Fruit fly (Drosophila melanogaster) whole organism, wandering third instar larva: ENCODE measurements around the gene bbg.
A peak's percentile ranks its signal among the peaks of the same experiment; 100 is the strongest.

ENCODE experiments used
- Abd-B ChIP-seq: fragments of >200 bp; optimal IDR thresholded peaks from 2 replicates; lab custom pipeline; 2017; ENCODE audit warnings: missing biosample characterization, missing genetic modification characterization
- CG32264 ChIP-seq: fragments of 200-800 bp; sonication (Bioruptor generic); optimal IDR thresholded peaks from 2 replicates; lab custom pipeline; 2016; ENCODE audit warnings: missing biosample characterization, missing genetic modification characterization
- CG9705 ChIP-seq: fragments of 200-800 bp; sonication (Bioruptor generic); optimal IDR thresholded peaks from 2 replicates; lab custom pipeline; 2018; ENCODE audit warnings: missing biosample characterization, mild to moderate bottlenecking, missing genetic modification characterization
- CrebA ChIP-seq: fragments of 200-800 bp; sonication (Bioruptor generic); optimal IDR thresholded peaks from 2 replicates; lab custom pipeline; 2016; ENCODE audit warnings: missing biosample characterization, mild to moderate bottlenecking, missing genetic modification characterization, borderline replicate concordance
- Dfd ChIP-seq: fragments of >200 bp; optimal IDR thresholded peaks from 2 replicates; lab custom pipeline; 2017; ENCODE audit warnings: missing biosample characterization, missing genetic modification characterization
- Dif ChIP-seq: fragments of 200-275, 200-300 bp; sonication (Bioruptor generic); optimal IDR thresholded peaks from 2 replicates; lab custom pipeline; 2018; ENCODE audit warnings: missing biosample characterization, missing genetic modification characterization; ENCODE audit not compliant: partially characterized antibody
- GATAd ChIP-seq: sonication (Bioruptor generic); optimal IDR thresholded peaks from 2 replicates; lab custom pipeline; 2016; ENCODE audit warnings: missing biosample characterization, missing genetic modification characterization
- HLH106 ChIP-seq: fragments of 200-800 bp; optimal IDR thresholded peaks from 3 replicates; lab custom pipeline; 2019; ENCODE audit warnings: missing biosample characterization, mild to moderate bottlenecking, missing genetic modification characterization, moderate library complexity
- Hnf4 ChIP-seq: fragments of 200-800 bp; sonication (Bioruptor generic); optimal IDR thresholded peaks from 2 replicates; lab custom pipeline; 2016; ENCODE audit warnings: missing biosample characterization, mild to moderate bottlenecking, missing genetic modification characterization
- Hr78 ChIP-seq: fragments of >200 bp; optimal IDR thresholded peaks from 2 replicates; lab custom pipeline; 2017; ENCODE audit warnings: missing biosample characterization, missing genetic modification characterization
- Hr83 ChIP-seq: fragments of 200-300 bp; sonication (Bioruptor generic); optimal IDR thresholded peaks from 2 replicates; lab custom pipeline; 2016; ENCODE audit warnings: missing biosample characterization, mild to moderate bottlenecking, missing genetic modification characterization, moderate library complexity; ENCODE audit not compliant: poor library complexity, severe bottlenecking
- Jra ChIP-seq: sonication (Bioruptor generic); optimal IDR thresholded peaks from 2 replicates; lab custom pipeline; 2016; ENCODE audit warnings: missing biosample characterization, missing genetic modification characterization
- Mio ChIP-seq: sonication (Bioruptor generic); optimal IDR thresholded peaks from 2 replicates; lab custom pipeline; 2016; ENCODE audit warnings: missing biosample characterization, missing genetic modification characterization
- Myc ChIP-seq: fragments of >200 bp; optimal IDR thresholded peaks from 2 replicates; lab custom pipeline; 2017
- N ChIP-seq: fragments of >200 bp; optimal IDR thresholded peaks from 2 replicates; lab custom pipeline; 2018; ENCODE audit warnings: missing biosample characterization, missing external identifiers, missing genetic modification characterization
- OdsH ChIP-seq: fragments of 200-800 bp; sonication (Bioruptor generic); optimal IDR thresholded peaks from 2 replicates; lab custom pipeline; 2016; ENCODE audit warnings: missing biosample characterization, mild to moderate bottlenecking, missing genetic modification characterization
- Rel ChIP-seq, 2 experiments: fragments of 200-800 bp; sonication (Bioruptor generic) in 1 of 2; optimal IDR thresholded peaks; 2 replicates in 1 of 2; 3 replicates in 1 of 2; lab custom pipeline; 2016 to 2019; ENCODE audit warnings: mild to moderate bottlenecking in 2 of 2, missing biosample characterization in 2 of 2, missing genetic modification characterization in 2 of 2, moderate library complexity in 1 of 2
- Sp1 ChIP-seq: fragments of 200-800 bp; sonication (Bioruptor generic); optimal IDR thresholded peaks from 3 replicates; lab custom pipeline; 2019; ENCODE audit warnings: missing biosample characterization, mild to moderate bottlenecking, missing genetic modification characterization, moderate library complexity
- Vsx2 ChIP-seq: fragments of 200-300, 225-300 bp; sonication (Bioruptor generic); optimal IDR thresholded peaks from 2 replicates; lab custom pipeline; 2018; ENCODE audit warnings: missing biosample characterization, missing genetic modification characterization; ENCODE audit not compliant: partially characterized antibody
- br ChIP-seq: fragments of 200-800 bp; sonication (Bioruptor generic); optimal IDR thresholded peaks from 2 replicates; lab custom pipeline; 2016; ENCODE audit warnings: missing biosample characterization, missing genetic modification characterization
- brk ChIP-seq: fragments of 200-800 bp; sonication (Bioruptor generic); optimal IDR thresholded peaks from 2 replicates; lab custom pipeline; 2016; ENCODE audit warnings: missing biosample characterization, mild to moderate bottlenecking, missing genetic modification characterization
- dl ChIP-seq, 2 experiments: fragments of 175-275, 200-275 bp in 1 of 2; fragments of 200-275 bp in 1 of 2; sonication (Bioruptor generic); optimal IDR thresholded peaks; lab custom pipeline; 2018; ENCODE audit warnings: mild to moderate bottlenecking in 2 of 2, missing biosample characterization in 2 of 2, missing genetic modification characterization in 2 of 2, moderate library complexity in 2 of 2; ENCODE audit not compliant: partially characterized antibody in 2 of 2, insufficient read depth in 1 of 2
- dmrt93B ChIP-seq: fragments of 200-800 bp; sonication (Bioruptor generic); optimal IDR thresholded peaks from 2 replicates; lab custom pipeline; 2018; ENCODE audit warnings: missing biosample characterization, mild to moderate bottlenecking, missing genetic modification characterization
- dsf ChIP-seq: sonication (Bioruptor generic); optimal IDR thresholded peaks from 2 replicates; lab custom pipeline; 2016; ENCODE audit warnings: missing biosample characterization, missing genetic modification characterization, borderline replicate concordance
- ey ChIP-seq: fragments of 200-800 bp; sonication (Bioruptor generic); optimal IDR thresholded peaks from 2 replicates; lab custom pipeline; 2016; ENCODE audit warnings: missing biosample characterization, missing genetic modification characterization
- foxo ChIP-seq, 2 experiments: fragments of 200-800 bp; sonication (Bioruptor generic); optimal IDR thresholded peaks; 2 replicates in 1 of 2; 3 replicates in 1 of 2; lab custom pipeline; 2016 to 2017; ENCODE audit warnings: missing biosample characterization in 2 of 2, missing genetic modification characterization in 2 of 2
- fru ChIP-seq: fragments of 200-800 bp; sonication (Bioruptor generic); optimal IDR thresholded peaks from 3 replicates; lab custom pipeline; 2016; ENCODE audit warnings: missing biosample characterization, mild to moderate bottlenecking, missing genetic modification characterization
- h ChIP-seq: fragments of 200-800 bp; sonication (Bioruptor generic); optimal IDR thresholded peaks from 3 replicates; lab custom pipeline; 2016; ENCODE audit warnings: missing biosample characterization, mild to moderate bottlenecking, missing genetic modification characterization
- jim ChIP-seq: fragments of 175-275, 200-325 bp; sonication (Bioruptor generic); optimal IDR thresholded peaks from 2 replicates; lab custom pipeline; 2016; ENCODE audit warnings: missing biosample characterization, mild to moderate bottlenecking, missing genetic modification characterization
- lola ChIP-seq: fragments of >200 bp; optimal IDR thresholded peaks from 2 replicates; lab custom pipeline; 2017; ENCODE audit warnings: missing biosample characterization, missing genetic modification characterization
- pan ChIP-seq: fragments of >200 bp; optimal IDR thresholded peaks from 2 replicates; lab custom pipeline; 2017
- psq ChIP-seq: fragments of 200-800 bp; sonication (Bioruptor generic); optimal IDR thresholded peaks from 3 replicates; lab custom pipeline; 2017; ENCODE audit warnings: missing biosample characterization, mild to moderate bottlenecking, missing genetic modification characterization, moderate library complexity
- rgr ChIP-seq: fragments of 200-800 bp; sonication (Bioruptor generic); optimal IDR thresholded peaks from 3 replicates; lab custom pipeline; 2016; ENCODE audit warnings: missing biosample characterization, mild to moderate bottlenecking, missing genetic modification characterization
- sage ChIP-seq: fragments of 200-800 bp; sonication (Bioruptor generic); optimal IDR thresholded peaks from 2 replicates; lab custom pipeline; 2016; ENCODE audit warnings: missing biosample characterization, mild to moderate bottlenecking, missing genetic modification characterization
- sv ChIP-seq: fragments of 200-800 bp; sonication (Bioruptor generic); optimal IDR thresholded peaks from 3 replicates; lab custom pipeline; 2016; ENCODE audit warnings: missing biosample characterization, missing genetic modification characterization
- tai ChIP-seq: sonication (Bioruptor generic); optimal IDR thresholded peaks from 2 replicates; lab custom pipeline; 2016; ENCODE audit warnings: missing biosample characterization, missing genetic modification characterization
- usp ChIP-seq: fragments of >200 bp; optimal IDR thresholded peaks from 2 replicates; lab custom pipeline; 2017; ENCODE audit warnings: missing biosample characterization, missing genetic modification characterization
- woc ChIP-seq: sonication (Bioruptor generic); optimal IDR thresholded peaks from 2 replicates; lab custom pipeline; 2016; ENCODE audit warnings: missing biosample characterization, mild to moderate bottlenecking, missing genetic modification characterization

bbg gene

DNA sequence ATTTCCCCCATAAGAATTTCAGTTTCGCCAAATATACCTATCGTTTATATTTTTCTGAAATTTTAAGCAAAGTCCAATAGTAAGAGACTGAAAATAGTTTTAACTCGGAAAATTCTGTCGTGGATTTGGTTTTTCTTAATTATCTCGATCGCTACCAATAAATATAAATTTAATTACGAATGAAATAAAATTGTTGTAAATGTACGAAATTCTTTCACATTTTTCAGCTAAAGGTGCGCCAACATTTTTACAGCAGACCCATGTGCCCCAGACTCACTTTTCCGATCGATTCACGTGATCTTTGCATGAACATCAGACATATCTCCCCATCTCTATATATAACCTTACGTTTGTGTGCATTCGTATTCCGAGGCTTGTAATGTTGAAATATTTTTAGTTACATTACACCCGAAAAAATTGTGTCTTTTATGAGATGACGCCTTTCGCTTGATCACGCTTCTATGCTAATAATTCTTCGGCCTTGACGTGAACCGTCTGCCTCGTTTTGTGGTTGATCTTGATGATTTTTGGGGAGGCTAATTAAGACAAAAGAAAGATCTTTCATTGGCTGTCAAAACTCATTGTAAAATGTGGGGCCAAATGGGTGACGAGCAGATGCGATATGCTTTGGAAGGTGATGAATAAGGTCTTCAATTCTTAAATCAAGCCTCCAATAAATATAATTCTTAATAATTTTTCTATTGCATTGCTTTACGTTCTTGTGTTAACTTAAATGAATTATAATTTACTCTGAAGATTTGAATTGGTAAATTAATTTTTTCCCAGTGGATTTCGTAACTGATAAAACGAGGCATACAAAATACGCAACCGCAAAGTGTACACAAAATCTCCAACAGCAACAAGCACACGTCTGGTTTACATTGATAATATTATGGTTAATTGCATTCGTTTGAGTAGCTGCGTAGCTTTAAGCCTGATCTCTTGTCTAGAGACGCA, 9.2 kb upstream of the bbg start:
- TF ChIP-seq usp (GFP tag; lab: Kevin White, UChicago) (no peak), fru (GFP tag; lab: Kevin White, UChicago) (peak; percentile 47), foxo (GFP tag; optimal IDR thresholded peaks at IDR 0.05; lab: Kevin White, UChicago) (peak in 1 of 2 experiments; percentile 32), dsf (GFP tag; lab: Kevin White, UChicago) (no peak), psq (peak; percentile 9), h (GFP tag; lab: Kevin White, UChicago) (peak; percentile 15), dmrt93B (GFP tag; lab: Kevin White, UChicago) (peak; percentile 19), rgr (GFP tag; lab: Kevin White, UChicago) (peak; percentile 29)

DNA sequence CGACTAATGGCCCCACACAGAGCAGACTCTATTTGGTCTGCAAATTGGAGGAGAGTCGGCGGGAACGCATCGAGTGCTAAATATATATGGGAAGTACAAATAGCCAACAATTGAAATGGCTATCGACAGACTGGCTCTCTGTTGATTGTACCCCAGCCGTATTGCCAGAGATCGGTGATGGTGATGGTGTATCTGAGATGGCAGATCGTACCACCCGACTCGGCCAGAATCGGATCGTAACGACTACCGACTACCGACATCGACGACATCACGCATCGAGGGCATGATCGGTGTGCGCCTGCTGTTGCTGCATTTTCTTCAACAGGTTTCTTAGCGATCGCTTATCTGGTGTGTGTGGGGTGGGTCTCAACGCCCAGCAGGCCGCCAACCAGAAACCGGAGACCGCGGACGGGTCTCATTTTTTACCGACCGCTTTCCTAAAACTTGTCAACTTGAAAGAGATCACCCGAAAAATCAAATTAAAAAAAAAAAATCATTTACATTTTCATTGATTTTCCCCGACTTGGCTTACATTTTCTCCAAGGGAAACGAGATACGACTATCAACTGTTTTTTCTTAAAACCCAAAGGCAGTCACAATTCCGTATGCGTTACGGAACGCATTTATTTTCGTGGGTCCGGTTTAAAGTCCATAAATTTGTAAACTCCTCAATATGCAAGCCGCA, 8.0 kb upstream of the bbg start:
- TF ChIP-seq Hr83 (GFP tag; lab: Kevin White, UChicago) (peak; percentile 74), Myc (lab: Kevin White, UChicago) (no peak), rgr (GFP tag; lab: Kevin White, UChicago) (peak; percentile 47), Rel (GFP tag; optimal IDR thresholded peaks at IDR 0.05; lab: Kevin White, UChicago) (no peak), Rel (tag; optimal IDR thresholded peaks at IDR 0.05; lab: Kevin White, UChicago) (peak; percentile 84), GATAd (no peak), dsf (GFP tag; lab: Kevin White, UChicago) (no peak), foxo (GFP tag; optimal IDR thresholded peaks at IDR 0.05; lab: Kevin White, UChicago) (peak in 1 of 2 experiments; percentile 37), Mio (GFP tag; lab: Kevin White, UChicago) (peak; percentile 39), Hr78 (GFP tag; lab: Kevin White, UChicago) (no peak), Hnf4 (GFP tag; lab: Kevin White, UChicago) (peak; percentile 35), Dfd (no peak), CG9705 (no peak), psq (no peak), HLH106 (tag; lab: Kevin White, UChicago) (no peak), OdsH (GFP tag; lab: Kevin White, UChicago) (peak; percentile 43), dmrt93B (GFP tag; lab: Kevin White, UChicago) (no peak), CG32264 (no peak), dl (GFP tag; optimal IDR thresholded peaks at IDR 0.05; lab: Kevin White, UChicago; ENCODE audit: insufficient read depth in 1 of 2, partially characterized antibody in 2 of 2) (no peak), br (GFP tag; lab: Kevin White, UChicago) (peak; percentile 44), jim (peak; percentile 22), Abd-B (no peak), Vsx2 (GFP tag; lab: Kevin White, UChicago) (no peak), lola (no peak), brk (no peak), sage (GFP tag; lab: Kevin White, UChicago) (no peak), tai (GFP tag; lab: Kevin White, UChicago) (no peak), ey (no peak), sv (no peak), CrebA (GFP tag; lab: Kevin White, UChicago) (no peak), usp (GFP tag; lab: Kevin White, UChicago) (no peak), woc (GFP tag; lab: Kevin White, UChicago) (peak; percentile 27), h (GFP tag; lab: Kevin White, UChicago) (peak; percentile 61), N (GFP tag; lab: Kevin White, UChicago) (no peak), Sp1 (GFP tag; lab: Kevin White, UChicago) (peak; percentile 12), Dif (GFP tag; lab: Kevin White, UChicago) (no peak), fru (GFP tag; lab: Kevin White, UChicago) (peak; percentile 22), pan (lab: Kevin White, UChicago) (no peak), Jra (GFP tag; lab: Kevin White, UChicago) (no peak)
